Worm (Caenorhabditis elegans): ENCODE results near the gene Y69A2AR.19.

- TF ChIP-seq unc-86 (tag; optimal IDR thresholded peaks at IDR 0.05): no peak
- TF ChIP-seq lsy-2 (tag; optimal IDR thresholded peaks at IDR 0.05): no peak
- no peak for TF ChIP-seq mep-1 (tag; optimal IDR thresholded peaks at IDR 0.05)
- no peak for TF ChIP-seq efl-1 (optimal IDR thresholded peaks at IDR 0.05)
- TF ChIP-seq efl-1 (GFP tag; optimal IDR thresholded peaks at IDR 0.05 in 1 of 2): no peak
- no peak for TF ChIP-seq unc-62 (GFP tag; optimal IDR thresholded peaks at IDR 0.05)
- no peak for TF ChIP-seq ama-1 (optimal IDR thresholded peaks at IDR 0.05)
- no peak for TF ChIP-seq egl-13 (tag; optimal IDR thresholded peaks at IDR 0.05)
- TF ChIP-seq lir-3 (tag; optimal IDR thresholded peaks at IDR 0.05; ENCODE audit: poor library complexity): no peak
- no peak for TF ChIP-seq sox-4 (tag; optimal IDR thresholded peaks at IDR 0.05)
- no peak for TF ChIP-seq pqm-1 (tag; optimal IDR thresholded peaks at IDR 0.05)
- TF ChIP-seq C16A3.4 (tag; optimal IDR thresholded peaks at IDR 0.05): no peak
- TF ChIP-seq hlh-17 (GFP tag; optimal IDR thresholded peaks at IDR 0.05; ENCODE audit: borderline replicate concordance): no peak
- TF ChIP-seq ceh-63 (GFP tag; optimal IDR thresholded peaks at IDR 0.05): no peak
These were observed at the start of gene Y69A2AR.19 for ce11 chrIV:2488520-2488919.

Data from whole organism, L1 larva.